In genomic region chrIV:15527282-15527681, ce11 we compare ENCODE assay signal across 2 worm cellular contexts.
TF ChIP-seq lines count a peak whose summit lies in the region.

No protein-coding gene starts in this region.

TF ChIP-seq in whole organism, L4 larva, 104 proteins besides CTCF, POLR2A, EP300 and RAD21:
- TF ChIP-seq mes-2 (tag; optimal IDR thresholded peaks at IDR 0.05; lab: Kevin White, UChicago; ENCODE audit: poor library complexity, severe bottlenecking): no peak
- TF ChIP-seq set-16 (GFP tag; IDR thresholded peaks at IDR 0.05; lab: Robert Waterston, UW): peak; percentile 76
- TF ChIP-seq fkh-10 (GFP tag; optimal IDR thresholded peaks at IDR 0.05; lab: Kevin White, UChicago): no peak
- no peak for TF ChIP-seq mxl-3 (GFP tag; optimal IDR thresholded peaks at IDR 0.05; lab: Kevin White, UChicago)
- 0 out of 2 replicates have a peak, but pooled peaks have one; percentile 23 for TF ChIP-seq snpc-1.2 (GFP tag; IDR thresholded peaks at IDR 0.05; lab: Robert Waterston, UW)
- TF ChIP-seq jun-1 (tag; optimal IDR thresholded peaks at IDR 0.05; lab: Kevin White, UChicago): no peak
- no peak for TF ChIP-seq ceh-62 (tag; optimal IDR thresholded peaks at IDR 0.05; lab: Kevin White, UChicago)
- TF ChIP-seq ceh-20 (GFP tag; IDR thresholded peaks at IDR 0.05; lab: Robert Waterston, UW): no peak
- TF ChIP-seq dmd-9 (GFP tag; IDR thresholded peaks at IDR 0.05; lab: Robert Waterston, UW): no peak
- no peak for TF ChIP-seq spr-3 (GFP tag; optimal IDR thresholded peaks at IDR 0.05; lab: Kevin White, UChicago)
- TF ChIP-seq F44E2.7 (GFP tag; IDR thresholded peaks at IDR 0.05; lab: Robert Waterston, UW): no peak
- no peak for TF ChIP-seq daf-16 (GFP tag; optimal IDR thresholded peaks at IDR 0.05; lab: Kevin White, UChicago)
- TF ChIP-seq daf-16 (tag; optimal IDR thresholded peaks at IDR 0.05; lab: Kevin White, UChicago): no peak
- no peak for TF ChIP-seq nhr-41 (GFP tag; IDR thresholded peaks at IDR 0.05; lab: Robert Waterston, UW)
- no peak for TF ChIP-seq lir-3 (tag; optimal IDR thresholded peaks at IDR 0.05; lab: Kevin White, UChicago)
- TF ChIP-seq daf-12 (tag; optimal IDR thresholded peaks at IDR 0.05; lab: Kevin White, UChicago): no peak

TF ChIP-seq in whole organism, young adult, 124 proteins besides CTCF, POLR2A, EP300 and RAD21:
- peak; percentile 55 for TF ChIP-seq zfh-2 (GFP tag; conservative IDR thresholded peaks at IDR 0.05; lab: Robert Waterston, UW)
- TF ChIP-seq nfya-2 (GFP tag; IDR thresholded peaks at IDR 0.05; lab: Robert Waterston, UW): no peak
- TF ChIP-seq Y53G8AR.9 (GFP tag; conservative IDR thresholded peaks at IDR 0.05; lab: Robert Waterston, UW): no peak
